Fruit fly (Drosophila melanogaster) Kc167 (cell line): ENCODE measurements around the gene sloth2.

ENCODE experiments used
- Myc ChIP-seq: fragments of >200 bp; optimal IDR thresholded peaks from 2 replicates; lab custom pipeline; 2017; ENCODE audit warnings: missing external identifiers
- Sin3A ChIP-seq: fragments of >200 bp; optimal IDR thresholded peaks from 2 replicates; lab custom pipeline; 2018; ENCODE audit warnings: missing external identifiers
- h ChIP-seq: fragments of >200 bp; optimal IDR thresholded peaks from 3 replicates; lab custom pipeline; 2018; ENCODE audit warnings: missing external identifiers
- insv ChIP-seq: fragments of >200 bp; optimal IDR thresholded peaks from 3 replicates; lab custom pipeline; 2018; ENCODE audit warnings: missing external identifiers
- psq ChIP-seq: fragments of >200 bp; optimal IDR thresholded peaks from 2 replicates; lab custom pipeline; 2017; ENCODE audit warnings: missing external identifiers
- ttk ChIP-seq: sonication (Bioruptor generic); optimal IDR thresholded peaks from 2 replicates; lab custom pipeline; 2017; ENCODE audit warnings: missing external identifiers

- no peak for TF ChIP-seq insv (lab: Kevin White, UChicago)
- no peak for TF ChIP-seq psq (lab: Kevin White, UChicago)
- no peak for TF ChIP-seq h
- no peak for TF ChIP-seq Myc
- TF ChIP-seq Sin3A (lab: Kevin White, UChicago): no peak
- TF ChIP-seq ttk (lab: Kevin White, UChicago): no peak
Measured at dm6 chrX:6987091-6987490, 24.1 kb upstream of the sloth2 start.
